Fruit fly (Drosophila melanogaster): ENCODE measurements around the gene Hcf.

Hcf gene

DNA sequence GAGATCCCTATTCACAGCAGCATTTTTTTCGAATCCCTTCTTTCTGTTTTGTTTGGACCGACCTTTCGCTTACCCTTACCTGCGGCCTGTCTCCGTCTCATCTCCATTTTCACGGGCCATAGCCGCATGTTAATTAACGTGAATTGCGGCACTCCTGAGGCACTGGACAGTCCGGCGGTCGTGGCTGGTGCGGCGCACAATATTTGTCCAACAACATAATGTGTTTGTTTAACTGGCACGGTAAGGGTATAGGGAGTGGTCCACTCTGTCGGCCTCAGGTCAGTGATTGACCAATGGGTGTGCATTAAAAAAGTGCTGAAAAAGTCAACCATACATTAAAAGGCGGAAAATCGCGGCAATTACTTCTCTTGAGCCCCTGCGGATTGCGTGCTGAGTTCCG is 46.6 kb downstream of the Hcf start:
- TF ChIP-seq EcR (GFP tag; optimal IDR thresholded peaks at IDR 0.05) (no peak), psq (optimal IDR thresholded peaks at IDR 0.05) (no peak), usp (GFP tag; optimal IDR thresholded peaks at IDR 0.05) (no peak), CG8478 (optimal IDR thresholded peaks at IDR 0.05) (no peak), Dll (optimal IDR thresholded peaks at IDR 0.05) (no peak), pan (optimal IDR thresholded peaks at IDR 0.05) (no peak)

DNA sequence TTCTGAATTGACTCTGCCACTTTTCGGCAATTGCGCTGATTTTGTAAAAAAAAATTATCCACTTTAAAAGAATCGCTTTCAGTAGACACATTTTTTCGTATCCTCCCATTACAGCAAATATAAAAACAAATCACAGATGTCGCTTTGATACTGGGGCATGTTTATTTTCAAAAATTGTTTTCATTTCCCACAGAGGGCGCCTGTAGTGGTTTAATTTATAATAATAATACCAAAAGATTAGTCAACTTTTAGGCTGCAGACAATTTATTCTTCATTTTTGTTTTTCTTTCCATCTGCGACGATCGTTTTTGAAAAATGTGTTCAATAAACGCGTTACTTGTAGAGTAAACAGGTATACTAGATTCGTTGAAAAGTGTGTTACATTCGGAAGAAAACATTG is 47.1 kb downstream of the Hcf start:
- TF ChIP-seq EcR (GFP tag; optimal IDR thresholded peaks at IDR 0.05) (no peak), pan (optimal IDR thresholded peaks at IDR 0.05) (no peak), psq (optimal IDR thresholded peaks at IDR 0.05) (no peak), CG8478 (optimal IDR thresholded peaks at IDR 0.05) (no peak), Dll (optimal IDR thresholded peaks at IDR 0.05) (no peak), usp (GFP tag; optimal IDR thresholded peaks at IDR 0.05) (no peak)

DNA sequence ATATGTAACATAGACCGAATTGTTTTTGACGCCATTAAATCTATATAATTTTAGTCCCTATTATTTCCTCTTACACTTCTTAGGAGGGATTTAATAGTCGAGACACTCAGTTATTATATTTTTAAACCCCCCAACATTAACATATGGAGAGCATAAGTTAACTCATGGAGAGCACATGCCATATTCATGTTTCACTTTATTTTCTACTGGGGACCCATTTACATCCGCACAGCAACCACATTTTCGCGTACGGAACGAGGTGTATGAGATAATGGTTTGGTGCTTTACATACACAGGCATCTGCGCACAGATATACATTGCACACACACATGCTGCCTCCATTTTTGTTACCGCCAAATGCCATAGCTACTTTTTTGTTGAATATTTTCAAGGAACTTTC is 51.8 kb downstream of the Hcf start:
- TF ChIP-seq CG8478 (optimal IDR thresholded peaks at IDR 0.05) = no peak
- no peak for TF ChIP-seq EcR (GFP tag; optimal IDR thresholded peaks at IDR 0.05)
- TF ChIP-seq psq (optimal IDR thresholded peaks at IDR 0.05) = no peak
- no peak for TF ChIP-seq Dll (optimal IDR thresholded peaks at IDR 0.05)
- TF ChIP-seq pan (optimal IDR thresholded peaks at IDR 0.05) = no peak

DNA sequence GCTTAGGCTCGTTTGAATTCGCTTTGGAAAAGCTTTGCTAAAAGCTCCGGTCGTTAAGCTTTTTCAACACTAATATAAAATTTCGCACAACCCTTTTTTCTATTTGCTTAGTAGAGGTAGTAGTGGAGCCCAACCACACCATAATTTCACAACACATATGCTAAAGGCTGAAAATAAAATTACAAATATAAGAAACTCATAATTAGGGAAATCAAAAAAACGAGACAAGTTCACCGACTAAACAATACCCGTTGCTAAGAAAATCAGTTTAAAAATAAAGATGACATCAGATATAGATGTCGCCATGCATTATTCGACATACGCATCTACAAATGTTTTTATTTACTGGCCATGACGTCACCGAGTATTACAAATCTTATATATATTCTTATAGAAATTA is 56.5 kb downstream of the Hcf start:
- TF ChIP-seq CG8478 (optimal IDR thresholded peaks at IDR 0.05) = no peak
- no peak for TF ChIP-seq pan (optimal IDR thresholded peaks at IDR 0.05)
- no peak for TF ChIP-seq usp (GFP tag; optimal IDR thresholded peaks at IDR 0.05)
- no peak for TF ChIP-seq psq (optimal IDR thresholded peaks at IDR 0.05)
- TF ChIP-seq EcR (GFP tag; optimal IDR thresholded peaks at IDR 0.05) = no peak
- no peak for TF ChIP-seq Dll (optimal IDR thresholded peaks at IDR 0.05)

DNA sequence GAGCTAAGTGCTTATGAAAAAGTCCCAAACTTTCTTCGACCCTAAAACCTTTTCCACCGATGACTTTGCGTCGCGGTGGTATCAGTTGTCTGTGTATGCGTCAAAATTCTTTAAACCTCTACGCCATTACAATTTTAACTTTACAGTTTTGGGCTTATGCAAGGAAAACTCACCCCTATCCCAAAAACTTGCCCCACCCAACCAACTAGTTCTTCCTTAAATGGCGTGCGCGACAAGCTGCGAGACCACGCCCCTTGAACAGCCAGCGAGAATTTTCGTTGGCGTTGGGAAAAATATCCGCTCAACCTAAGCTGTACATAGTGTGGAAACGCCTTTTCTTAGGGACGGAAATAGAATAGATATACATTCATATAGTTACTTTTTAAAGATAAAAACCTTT is 59.0 kb downstream of the Hcf start:
- no peak for TF ChIP-seq pan (optimal IDR thresholded peaks at IDR 0.05)
- TF ChIP-seq Dll (optimal IDR thresholded peaks at IDR 0.05) = no peak
- TF ChIP-seq EcR (GFP tag; optimal IDR thresholded peaks at IDR 0.05) = no peak
- no peak for TF ChIP-seq psq (optimal IDR thresholded peaks at IDR 0.05)
- TF ChIP-seq CG8478 (optimal IDR thresholded peaks at IDR 0.05) = no peak
- TF ChIP-seq usp (GFP tag; optimal IDR thresholded peaks at IDR 0.05) = no peak

DNA sequence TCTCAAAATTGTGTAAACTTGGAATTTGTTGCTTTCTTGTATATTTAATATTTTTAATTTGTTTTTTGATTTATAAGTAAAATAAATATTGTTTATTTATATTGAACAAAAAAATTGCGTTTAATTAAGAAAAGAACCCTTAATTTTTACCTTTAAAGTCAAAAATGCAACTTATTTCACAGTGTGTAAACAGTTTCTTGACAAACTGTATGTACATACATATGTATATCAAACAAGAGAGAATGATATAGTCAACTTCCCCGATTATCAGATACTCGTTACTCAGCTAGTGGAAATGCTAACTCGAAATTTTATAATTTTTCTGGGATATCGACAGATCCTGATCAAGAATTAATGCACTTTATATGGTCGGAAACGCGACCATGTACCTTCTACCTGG is 61.3 kb downstream of the Hcf start:
- TF ChIP-seq Dll (optimal IDR thresholded peaks at IDR 0.05) = no peak
- no peak for TF ChIP-seq EcR (GFP tag; optimal IDR thresholded peaks at IDR 0.05)
- no peak for TF ChIP-seq CG8478 (optimal IDR thresholded peaks at IDR 0.05)

DNA sequence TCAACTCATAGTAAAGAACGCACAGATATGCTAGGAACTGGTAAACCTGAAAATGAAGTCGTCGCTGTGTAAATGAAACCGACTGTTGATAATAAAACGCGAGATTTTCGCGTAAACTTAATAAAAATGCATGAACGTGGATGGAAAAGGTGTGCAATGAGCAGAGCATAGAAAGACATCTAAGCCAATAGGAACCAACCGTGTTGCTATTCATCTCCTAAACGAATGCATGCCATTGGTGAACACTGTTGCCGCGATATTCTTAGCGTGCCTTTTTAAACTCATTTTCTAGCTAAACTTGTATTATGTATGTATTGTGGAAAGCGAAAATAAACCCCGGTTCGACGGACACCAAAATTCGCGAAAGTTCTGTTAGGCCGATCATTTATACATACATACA is 62.0 kb downstream of the Hcf start:
- no peak for TF ChIP-seq pan (optimal IDR thresholded peaks at IDR 0.05)
- no peak for TF ChIP-seq Dll (optimal IDR thresholded peaks at IDR 0.05)

DNA sequence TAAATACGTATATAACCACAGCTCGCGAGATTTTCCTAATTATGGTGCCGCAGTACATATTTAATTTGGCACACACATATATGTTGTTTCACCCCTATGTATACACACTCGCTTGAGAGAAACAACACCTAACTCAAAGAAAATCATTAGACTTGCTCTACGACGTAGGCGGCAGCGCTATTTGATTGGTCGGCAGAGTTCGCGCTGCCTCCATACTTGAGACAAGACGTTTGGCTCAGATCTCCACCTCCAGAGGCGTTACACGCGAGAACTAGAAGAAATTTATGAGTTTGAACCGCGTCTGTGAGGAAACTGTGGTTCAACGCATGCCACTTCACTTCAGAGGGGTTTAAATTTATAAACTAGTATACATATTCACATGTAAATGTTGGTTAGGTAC is 63.6 kb downstream of the Hcf start:
- TF ChIP-seq pan (optimal IDR thresholded peaks at IDR 0.05) (no peak), CG8478 (optimal IDR thresholded peaks at IDR 0.05) (no peak), EcR (GFP tag; optimal IDR thresholded peaks at IDR 0.05) (no peak), usp (GFP tag; optimal IDR thresholded peaks at IDR 0.05) (no peak), psq (optimal IDR thresholded peaks at IDR 0.05) (no peak), Dll (optimal IDR thresholded peaks at IDR 0.05) (no peak)

DNA sequence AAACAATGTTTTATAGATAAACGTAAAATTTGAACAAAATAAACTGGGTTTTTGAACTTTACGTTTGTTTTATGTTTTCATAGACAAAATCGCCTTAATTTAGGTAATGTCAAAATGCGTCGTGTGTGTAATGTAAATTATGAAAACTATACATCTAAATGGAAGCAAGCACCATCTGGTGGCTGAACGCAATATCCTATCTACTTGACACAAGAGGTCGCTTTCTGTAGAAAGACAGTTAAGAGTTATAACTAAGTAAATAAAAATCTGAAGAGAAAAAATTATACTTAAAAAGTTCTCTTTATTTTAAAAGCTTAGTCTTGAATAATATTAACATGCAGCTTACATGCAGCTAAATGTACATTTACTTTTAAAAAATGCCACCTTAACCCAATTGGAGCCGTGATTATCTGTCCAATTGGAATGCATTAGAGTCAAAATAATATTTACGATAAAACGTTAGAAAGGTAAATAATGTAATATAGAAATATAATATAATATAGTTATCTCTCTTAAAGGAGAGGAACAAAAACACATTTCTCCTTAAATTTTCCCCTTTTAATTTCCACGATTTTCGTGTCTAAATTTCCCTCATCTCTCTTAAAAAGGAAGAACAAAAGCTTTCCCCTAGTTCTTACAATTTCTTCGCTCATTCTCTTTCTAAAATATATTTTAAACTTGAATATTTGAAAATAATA is 65.0 kb downstream of the Hcf start:
- TF ChIP-seq usp (GFP tag; optimal IDR thresholded peaks at IDR 0.05) = no peak
- TF ChIP-seq CG8478 (optimal IDR thresholded peaks at IDR 0.05) = no peak
- no peak for TF ChIP-seq pan (optimal IDR thresholded peaks at IDR 0.05)
- no peak for TF ChIP-seq Dll (optimal IDR thresholded peaks at IDR 0.05)
- TF ChIP-seq EcR (GFP tag; optimal IDR thresholded peaks at IDR 0.05) = no peak
- TF ChIP-seq psq (optimal IDR thresholded peaks at IDR 0.05) = no peak
